Worm (Caenorhabditis elegans) whole organism, L2 larva: ENCODE measurements around the gene srd-54.

ENCODE experiments used
- ama-1 ChIP-seq: fragments of 150-350 bp; optimal IDR thresholded peaks from 2 replicates; lab custom pipeline; 2018; ENCODE audit warnings: inconsistent platforms
- dmd-4 ChIP-seq: sonication (generic microtip); optimal IDR thresholded peaks from 2 replicates; lab custom pipeline; 2017; ENCODE audit warnings: missing biosample characterization, missing genetic modification characterization
- egl-27 ChIP-seq: sonication (generic microtip); optimal IDR thresholded peaks from 3 replicates; lab custom pipeline; 2017; ENCODE audit warnings: missing biosample characterization, missing genetic modification reagents, missing genetic modification characterization
- elt-3 ChIP-seq: sonication (generic microtip); optimal IDR thresholded peaks from 2 replicates; lab custom pipeline; 2017; ENCODE audit warnings: missing biosample characterization, missing genetic modification characterization
- mbf-1 ChIP-seq: sonication (generic microtip); optimal IDR thresholded peaks from 2 replicates; lab custom pipeline; 2017; ENCODE audit warnings: missing biosample characterization, missing genetic modification characterization
- nhr-237 ChIP-seq: fragments of 150-350 bp; optimal IDR thresholded peaks from 2 replicates; lab custom pipeline; 2014; ENCODE audit warnings: missing biosample characterization, missing genetic modification characterization
- nhr-25 ChIP-seq: fragments of 150-350 bp; sonication (generic microtip); optimal IDR thresholded peaks from 3 replicates; lab custom pipeline; 2014; ENCODE audit warnings: missing biosample characterization, missing genetic modification characterization
- nhr-77 ChIP-seq: fragments of 150-350 bp; optimal IDR thresholded peaks from 2 replicates; lab custom pipeline; 2014; ENCODE audit warnings: missing biosample characterization, missing genetic modification characterization
- peb-1 ChIP-seq: fragments of 150-350 bp; optimal IDR thresholded peaks from 2 replicates; lab custom pipeline; 2014; ENCODE audit warnings: missing biosample characterization, missing genetic modification characterization
- sma-9 ChIP-seq, 2 experiments: fragments of 150-350 bp in 1 of 2; sonication (generic microtip) in 1 of 2; optimal IDR thresholded peaks; 2 replicates each; lab custom pipeline; 2014 to 2016; ENCODE audit warnings: missing genetic modification characterization in 2 of 2, mild to moderate bottlenecking in 1 of 2, missing biosample characterization in 1 of 2, missing compliant biosample characterization in 1 of 2, missing genetic modification reagents in 1 of 2, moderate library complexity in 1 of 2
- snpc-4 ChIP-seq: fragments of 150-350 bp; optimal IDR thresholded peaks from 2 replicates; lab custom pipeline; 2014; ENCODE audit warnings: missing biosample characterization, missing genetic modification characterization
- unc-62 ChIP-seq: fragments of 150-350 bp; optimal IDR thresholded peaks from 2 replicates; lab custom pipeline; 2014; ENCODE audit warnings: missing biosample characterization, missing genetic modification reagents, missing genetic modification characterization
- zag-1 ChIP-seq: fragments of 150-350 bp; optimal IDR thresholded peaks from 2 replicates; lab custom pipeline; 2014; ENCODE audit warnings: missing biosample characterization, missing genetic modification characterization
- ztf-11 ChIP-seq: sonication (generic microtip); optimal IDR thresholded peaks from 2 replicates; lab custom pipeline; 2017; ENCODE audit warnings: missing biosample characterization, missing genetic modification characterization

- TF ChIP-seq nhr-25 (tag; lab: Kevin White, UChicago): no peak
- TF ChIP-seq egl-27 (tag; lab: Kevin White, UChicago): no peak
- TF ChIP-seq elt-3 (tag; lab: Kevin White, UChicago): no peak
- no peak for TF ChIP-seq peb-1 (tag; lab: Kevin White, UChicago)
- TF ChIP-seq unc-62 (GFP tag; lab: Kevin White, UChicago): no peak
- TF ChIP-seq nhr-77 (tag; lab: Kevin White, UChicago): no peak
- TF ChIP-seq dmd-4 (tag; lab: Kevin White, UChicago): no peak
- TF ChIP-seq zag-1: no peak
- no peak for TF ChIP-seq snpc-4
- no peak for TF ChIP-seq mbf-1
- no peak for TF ChIP-seq sma-9 (GFP tag; optimal IDR thresholded peaks at IDR 0.05; lab: Kevin White, UChicago)
- no peak for TF ChIP-seq sma-9 (tag; optimal IDR thresholded peaks at IDR 0.05; lab: Kevin White, UChicago)
- no peak for TF ChIP-seq ama-1 (lab: Kevin White, UChicago)
- no peak for TF ChIP-seq nhr-237 (tag; lab: Kevin White, UChicago)
- no peak for TF ChIP-seq ztf-11
Measured at ce11 chrII:7456184-7456583, 23.8 kb downstream of the srd-54 start, which contains the start of gene D1022.3.
